Fruit fly (Drosophila melanogaster) whole organism, wandering third instar larva: Measurements from ENCODE around the gene mus81.

ENCODE experiments used
- CG32264 ChIP-seq: fragments of 200-800 bp; sonication (Bioruptor generic); optimal IDR thresholded peaks from 2 replicates; lab custom pipeline; 2016; ENCODE audit warnings: missing biosample characterization, missing genetic modification characterization
- CG9705 ChIP-seq: fragments of 200-800 bp; sonication (Bioruptor generic); optimal IDR thresholded peaks from 2 replicates; lab custom pipeline; 2018; ENCODE audit warnings: missing biosample characterization, mild to moderate bottlenecking, missing genetic modification characterization
- CrebA ChIP-seq: fragments of 200-800 bp; sonication (Bioruptor generic); optimal IDR thresholded peaks from 2 replicates; lab custom pipeline; 2016; ENCODE audit warnings: missing biosample characterization, mild to moderate bottlenecking, missing genetic modification characterization, borderline replicate concordance
- Dfd ChIP-seq: fragments of >200 bp; optimal IDR thresholded peaks from 2 replicates; lab custom pipeline; 2017; ENCODE audit warnings: missing biosample characterization, missing genetic modification characterization
- Dif ChIP-seq: fragments of 200-275, 200-300 bp; sonication (Bioruptor generic); optimal IDR thresholded peaks from 2 replicates; lab custom pipeline; 2018; ENCODE audit warnings: missing biosample characterization, missing genetic modification characterization; ENCODE audit not compliant: partially characterized antibody
- GATAd ChIP-seq: sonication (Bioruptor generic); optimal IDR thresholded peaks from 2 replicates; lab custom pipeline; 2016; ENCODE audit warnings: missing biosample characterization, missing genetic modification characterization
- HLH106 ChIP-seq: fragments of 200-800 bp; optimal IDR thresholded peaks from 3 replicates; lab custom pipeline; 2019; ENCODE audit warnings: missing biosample characterization, mild to moderate bottlenecking, missing genetic modification characterization, moderate library complexity
- Hnf4 ChIP-seq: fragments of 200-800 bp; sonication (Bioruptor generic); optimal IDR thresholded peaks from 2 replicates; lab custom pipeline; 2016; ENCODE audit warnings: missing biosample characterization, mild to moderate bottlenecking, missing genetic modification characterization
- Hr78 ChIP-seq: fragments of >200 bp; optimal IDR thresholded peaks from 2 replicates; lab custom pipeline; 2017; ENCODE audit warnings: missing biosample characterization, missing genetic modification characterization
- Jra ChIP-seq: sonication (Bioruptor generic); optimal IDR thresholded peaks from 2 replicates; lab custom pipeline; 2016; ENCODE audit warnings: missing biosample characterization, missing genetic modification characterization
- Mio ChIP-seq: sonication (Bioruptor generic); optimal IDR thresholded peaks from 2 replicates; lab custom pipeline; 2016; ENCODE audit warnings: missing biosample characterization, missing genetic modification characterization
- N ChIP-seq: fragments of >200 bp; optimal IDR thresholded peaks from 2 replicates; lab custom pipeline; 2018; ENCODE audit warnings: missing biosample characterization, missing external identifiers, missing genetic modification characterization
- OdsH ChIP-seq: fragments of 200-800 bp; sonication (Bioruptor generic); optimal IDR thresholded peaks from 2 replicates; lab custom pipeline; 2016; ENCODE audit warnings: missing biosample characterization, mild to moderate bottlenecking, missing genetic modification characterization
- Sp1 ChIP-seq: fragments of 200-800 bp; sonication (Bioruptor generic); optimal IDR thresholded peaks from 3 replicates; lab custom pipeline; 2019; ENCODE audit warnings: missing biosample characterization, mild to moderate bottlenecking, missing genetic modification characterization, moderate library complexity
- Vsx2 ChIP-seq: fragments of 200-300, 225-300 bp; sonication (Bioruptor generic); optimal IDR thresholded peaks from 2 replicates; lab custom pipeline; 2018; ENCODE audit warnings: missing biosample characterization, missing genetic modification characterization; ENCODE audit not compliant: partially characterized antibody
- br ChIP-seq: fragments of 200-800 bp; sonication (Bioruptor generic); optimal IDR thresholded peaks from 2 replicates; lab custom pipeline; 2016; ENCODE audit warnings: missing biosample characterization, missing genetic modification characterization
- brk ChIP-seq: fragments of 200-800 bp; sonication (Bioruptor generic); optimal IDR thresholded peaks from 2 replicates; lab custom pipeline; 2016; ENCODE audit warnings: missing biosample characterization, mild to moderate bottlenecking, missing genetic modification characterization
- dl ChIP-seq, 2 experiments: fragments of 175-275, 200-275 bp in 1 of 2; fragments of 200-275 bp in 1 of 2; sonication (Bioruptor generic); optimal IDR thresholded peaks; lab custom pipeline; 2018; ENCODE audit warnings: mild to moderate bottlenecking in 2 of 2, missing biosample characterization in 2 of 2, missing genetic modification characterization in 2 of 2, moderate library complexity in 2 of 2; ENCODE audit not compliant: partially characterized antibody in 2 of 2, insufficient read depth in 1 of 2
- dmrt93B ChIP-seq: fragments of 200-800 bp; sonication (Bioruptor generic); optimal IDR thresholded peaks from 2 replicates; lab custom pipeline; 2018; ENCODE audit warnings: missing biosample characterization, mild to moderate bottlenecking, missing genetic modification characterization
- dsf ChIP-seq: sonication (Bioruptor generic); optimal IDR thresholded peaks from 2 replicates; lab custom pipeline; 2016; ENCODE audit warnings: missing biosample characterization, missing genetic modification characterization, borderline replicate concordance
- ey ChIP-seq: fragments of 200-800 bp; sonication (Bioruptor generic); optimal IDR thresholded peaks from 2 replicates; lab custom pipeline; 2016; ENCODE audit warnings: missing biosample characterization, missing genetic modification characterization
- foxo ChIP-seq, 2 experiments: fragments of 200-800 bp; sonication (Bioruptor generic); optimal IDR thresholded peaks; 2 replicates in 1 of 2; 3 replicates in 1 of 2; lab custom pipeline; 2016 to 2017; ENCODE audit warnings: missing biosample characterization in 2 of 2, missing genetic modification characterization in 2 of 2
- fru ChIP-seq: fragments of 200-800 bp; sonication (Bioruptor generic); optimal IDR thresholded peaks from 3 replicates; lab custom pipeline; 2016; ENCODE audit warnings: missing biosample characterization, mild to moderate bottlenecking, missing genetic modification characterization
- h ChIP-seq: fragments of 200-800 bp; sonication (Bioruptor generic); optimal IDR thresholded peaks from 3 replicates; lab custom pipeline; 2016; ENCODE audit warnings: missing biosample characterization, mild to moderate bottlenecking, missing genetic modification characterization
- jim ChIP-seq: fragments of 175-275, 200-325 bp; sonication (Bioruptor generic); optimal IDR thresholded peaks from 2 replicates; lab custom pipeline; 2016; ENCODE audit warnings: missing biosample characterization, mild to moderate bottlenecking, missing genetic modification characterization
- pan ChIP-seq: fragments of >200 bp; optimal IDR thresholded peaks from 2 replicates; lab custom pipeline; 2017
- psq ChIP-seq: fragments of 200-800 bp; sonication (Bioruptor generic); optimal IDR thresholded peaks from 3 replicates; lab custom pipeline; 2017; ENCODE audit warnings: missing biosample characterization, mild to moderate bottlenecking, missing genetic modification characterization, moderate library complexity
- rgr ChIP-seq: fragments of 200-800 bp; sonication (Bioruptor generic); optimal IDR thresholded peaks from 3 replicates; lab custom pipeline; 2016; ENCODE audit warnings: missing biosample characterization, mild to moderate bottlenecking, missing genetic modification characterization
- sage ChIP-seq: fragments of 200-800 bp; sonication (Bioruptor generic); optimal IDR thresholded peaks from 2 replicates; lab custom pipeline; 2016; ENCODE audit warnings: missing biosample characterization, mild to moderate bottlenecking, missing genetic modification characterization
- sv ChIP-seq: fragments of 200-800 bp; sonication (Bioruptor generic); optimal IDR thresholded peaks from 3 replicates; lab custom pipeline; 2016; ENCODE audit warnings: missing biosample characterization, missing genetic modification characterization
- tai ChIP-seq: sonication (Bioruptor generic); optimal IDR thresholded peaks from 2 replicates; lab custom pipeline; 2016; ENCODE audit warnings: missing biosample characterization, missing genetic modification characterization
- usp ChIP-seq: fragments of >200 bp; optimal IDR thresholded peaks from 2 replicates; lab custom pipeline; 2017; ENCODE audit warnings: missing biosample characterization, missing genetic modification characterization
- woc ChIP-seq: sonication (Bioruptor generic); optimal IDR thresholded peaks from 2 replicates; lab custom pipeline; 2016; ENCODE audit warnings: missing biosample characterization, mild to moderate bottlenecking, missing genetic modification characterization

The mus81 gene

dm6 chrX:940580-941184 lies at the start of gene mus81, which contains the start of gene CG3704:
Gene mus81, plus strand, starts transcription at chrX:941075.
Gene CG3704, minus strand, starts transcription at chrX:940805.
- TF ChIP-seq Vsx2: no peak
- no peak for TF ChIP-seq Dfd (GFP tag; lab: Kevin White, UChicago)
- TF ChIP-seq dl (GFP tag; optimal IDR thresholded peaks at IDR 0.05; lab: Kevin White, UChicago; ENCODE audit: insufficient read depth in 1 of 2, partially characterized antibody in 2 of 2): no peak
- TF ChIP-seq HLH106 (tag; lab: Kevin White, UChicago): peak; percentile 11
- peak; percentile 4 for TF ChIP-seq psq
- TF ChIP-seq br (GFP tag; lab: Kevin White, UChicago): no peak
- peak; percentile 9 for TF ChIP-seq rgr (GFP tag; lab: Kevin White, UChicago)

dm6 chrX:894182-894581 lies 46.7 kb upstream of the mus81 start, which contains the start of gene CG11663:
Gene CG11663, plus strand, starts transcription at chrX:894482.
- TF ChIP-seq Dfd (GFP tag; lab: Kevin White, UChicago): no peak
- no peak for TF ChIP-seq sv
- TF ChIP-seq CG32264: no peak
- no peak for TF ChIP-seq h (GFP tag; lab: Kevin White, UChicago)
- TF ChIP-seq dmrt93B (GFP tag; lab: Kevin White, UChicago): no peak
- no peak for TF ChIP-seq CrebA
- no peak for TF ChIP-seq woc (GFP tag; lab: Kevin White, UChicago)
- no peak for TF ChIP-seq Sp1 (GFP tag; lab: Kevin White, UChicago)
- TF ChIP-seq pan (lab: Kevin White, UChicago): no peak
- no peak for TF ChIP-seq OdsH (GFP tag; lab: Kevin White, UChicago)
- no peak for TF ChIP-seq psq
- TF ChIP-seq N (GFP tag; lab: Kevin White, UChicago): no peak
- TF ChIP-seq usp: no peak
- TF ChIP-seq tai (GFP tag; lab: Kevin White, UChicago): no peak
- no peak for TF ChIP-seq ey (GFP tag; lab: Kevin White, UChicago)

- TF ChIP-seq tai (GFP tag; lab: Kevin White, UChicago) (no peak), HLH106 (tag; lab: Kevin White, UChicago) (no peak), sage (GFP tag; lab: Kevin White, UChicago) (no peak), foxo (GFP tag; optimal IDR thresholded peaks at IDR 0.05; lab: Kevin White, UChicago) (peak in 1 of 2 experiments; percentile 21), Vsx2 (no peak), Hnf4 (GFP tag; lab: Kevin White, UChicago) (no peak), psq (peak; percentile 26), jim (GFP tag; lab: Kevin White, UChicago) (no peak), sv (no peak), Hr78 (GFP tag; lab: Kevin White, UChicago) (no peak), Jra (GFP tag; lab: Kevin White, UChicago) (no peak), fru (GFP tag; lab: Kevin White, UChicago) (peak; percentile 26), rgr (GFP tag; lab: Kevin White, UChicago) (no peak)
- TF ChIP-seq, all 38 proteins: peak for 3
Observed at dm6 chrX:898367-898766, 42.5 kb upstream of the mus81 start.

dm6 chrX:899407-900050 lies 41.3 kb upstream of the mus81 start:
- TF ChIP-seq dmrt93B (GFP tag; lab: Kevin White, UChicago): no peak
- TF ChIP-seq Hnf4 (GFP tag; lab: Kevin White, UChicago): no peak
- TF ChIP-seq N (GFP tag; lab: Kevin White, UChicago): no peak
- TF ChIP-seq fru (GFP tag; lab: Kevin White, UChicago): no peak
- TF ChIP-seq CrebA: no peak
- no peak for TF ChIP-seq sage (GFP tag; lab: Kevin White, UChicago)
- TF ChIP-seq OdsH (GFP tag; lab: Kevin White, UChicago): no peak
- no peak for TF ChIP-seq CG9705 (GFP tag; lab: Kevin White, UChicago)
- no peak for TF ChIP-seq Hr78 (GFP tag; lab: Kevin White, UChicago)

dm6 chrX:900725-901345 lies 40.0 kb upstream of the mus81 start:
- TF ChIP-seq Jra (GFP tag; lab: Kevin White, UChicago) (peak; percentile 11), jim (GFP tag; lab: Kevin White, UChicago) (no peak), tai (GFP tag; lab: Kevin White, UChicago) (peak; percentile 82), CG9705 (GFP tag; lab: Kevin White, UChicago) (peak; percentile 82), GATAd (GFP tag; lab: Kevin White, UChicago) (no peak), Dfd (GFP tag; lab: Kevin White, UChicago) (no peak), br (GFP tag; lab: Kevin White, UChicago) (peak; percentile 92), HLH106 (tag; lab: Kevin White, UChicago) (peak; percentile 93), fru (GFP tag; lab: Kevin White, UChicago) (peak; percentile 92), rgr (GFP tag; lab: Kevin White, UChicago) (peak; percentile 88), Hnf4 (GFP tag; lab: Kevin White, UChicago) (peak; percentile 84), N (GFP tag; lab: Kevin White, UChicago) (no peak), dmrt93B (GFP tag; lab: Kevin White, UChicago) (peak; percentile 85), psq (peak; percentile 81), h (GFP tag; lab: Kevin White, UChicago) (peak; percentile 93), Mio (GFP tag; lab: Kevin White, UChicago) (peak; percentile 50), dsf (GFP tag; lab: Kevin White, UChicago) (no peak), brk (GFP tag; lab: Kevin White, UChicago) (peak; percentile 30), Dif (GFP tag; lab: Kevin White, UChicago) (no peak), Sp1 (GFP tag; lab: Kevin White, UChicago) (peak; percentile 88), ey (GFP tag; lab: Kevin White, UChicago) (peak; percentile 94), foxo (GFP tag; optimal IDR thresholded peaks at IDR 0.05; lab: Kevin White, UChicago) (peak; percentile 32 to 91), OdsH (GFP tag; lab: Kevin White, UChicago) (peak; percentile 89), woc (GFP tag; lab: Kevin White, UChicago) (peak; percentile 95), dl (GFP tag; optimal IDR thresholded peaks at IDR 0.05; lab: Kevin White, UChicago; ENCODE audit: insufficient read depth in 1 of 2, partially characterized antibody in 2 of 2) (peak in 1 of 2 experiments; percentile 38), sv (peak; percentile 50)
